Fruit fly (Drosophila melanogaster) whole organism, prepupa: Measurements from ENCODE around the gene CG18131.

ENCODE experiments used
- CG10669 ChIP-seq: fragments of 200-800 bp; sonication (Bioruptor generic); optimal IDR thresholded peaks from 3 replicates; lab custom pipeline; 2018; ENCODE audit warnings: missing biosample characterization, mild to moderate bottlenecking, missing genetic modification characterization, moderate library complexity
- CG1621 ChIP-seq: fragments of 200-800 bp; sonication (Bioruptor generic); optimal IDR thresholded peaks from 3 replicates; lab custom pipeline; 2018; ENCODE audit warnings: missing biosample characterization, mild to moderate bottlenecking, missing genetic modification characterization
- CG8319 ChIP-seq: fragments of 200-800 bp; sonication (Bioruptor generic); optimal IDR thresholded peaks from 3 replicates; lab custom pipeline; 2016; ENCODE audit warnings: missing biosample characterization, missing genetic modification characterization
- Hr39 ChIP-seq: fragments of 200-800 bp; sonication (Bioruptor generic); optimal IDR thresholded peaks from 2 replicates; lab custom pipeline; 2016; ENCODE audit warnings: missing biosample characterization, missing genetic modification characterization
- Met ChIP-seq: fragments of 200-800 bp; sonication (Bioruptor generic); optimal IDR thresholded peaks from 3 replicates; lab custom pipeline; 2016; ENCODE audit warnings: missing biosample characterization, missing genetic modification characterization
- OdsH ChIP-seq: fragments of 200-800 bp; sonication (Bioruptor generic); optimal IDR thresholded peaks from 3 replicates; lab custom pipeline; 2016; ENCODE audit warnings: missing biosample characterization, missing genetic modification characterization
- salr ChIP-seq, 2 experiments: fragments of 200-800 bp; sonication (Bioruptor generic); optimal IDR thresholded peaks; 3 replicates each; lab custom pipeline; 2016 to 2018; ENCODE audit warnings: missing biosample characterization in 2 of 2, missing genetic modification characterization in 2 of 2, mild to moderate bottlenecking in 1 of 2

DNA sequence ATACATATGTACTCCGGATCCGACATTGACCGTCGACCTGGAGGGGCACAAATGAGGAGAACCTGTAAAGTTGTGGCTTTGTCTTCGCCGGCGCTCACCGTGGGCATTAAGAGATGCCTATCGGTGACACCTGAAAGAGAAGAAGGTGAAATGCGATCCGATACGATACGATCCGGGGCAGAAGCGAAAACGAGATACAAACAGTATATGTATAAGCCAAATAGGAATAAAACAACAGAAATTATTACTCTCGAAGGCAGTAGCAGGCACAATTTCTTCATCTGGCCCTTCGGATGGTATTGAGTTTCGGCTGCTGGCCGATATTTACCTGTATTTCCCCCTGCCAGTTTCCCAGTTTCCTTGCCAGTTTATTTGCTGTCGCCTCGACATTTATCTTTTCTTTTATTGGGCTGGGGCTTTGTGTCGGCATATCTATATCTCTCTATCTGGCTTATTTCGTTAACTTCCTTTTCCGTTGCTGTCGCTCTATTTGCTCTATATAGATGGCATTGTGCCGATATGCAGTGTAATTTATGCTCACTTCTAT lies 37.0 kb downstream of the CG18131 start:
- no peak for TF ChIP-seq salr (GFP tag; optimal IDR thresholded peaks at IDR 0.05; lab: Kevin White, UChicago)
- TF ChIP-seq CG1621 (tag; lab: Kevin White, UChicago) = no peak
- TF ChIP-seq OdsH (GFP tag; lab: Kevin White, UChicago) = no peak
- no peak for TF ChIP-seq Met (GFP tag; lab: Kevin White, UChicago)
- TF ChIP-seq CG10669 (GFP tag; lab: Kevin White, UChicago) = no peak
- TF ChIP-seq Hr39 (GFP tag; lab: Kevin White, UChicago) = no peak
- TF ChIP-seq CG8319 (GFP tag; lab: Kevin White, UChicago) = no peak
